Worm (Caenorhabditis elegans) whole organism, L1 larva: Measurements from ENCODE around the gene pod-1.
A peak's percentile ranks its signal among the peaks of the same experiment; 100 is the strongest.

ENCODE experiments used
- C16A3.4 ChIP-seq: fragments of 150-350 bp; optimal IDR thresholded peaks from 2 replicates; lab custom pipeline; 2014; ENCODE audit warnings: missing biosample characterization, missing genetic modification characterization
- aly-2 ChIP-seq: fragments of 150-350 bp; optimal IDR thresholded peaks from 2 replicates; lab custom pipeline; 2014; ENCODE audit warnings: missing biosample characterization, missing genetic modification characterization
- ceh-8 ChIP-seq: fragments of 200-800 bp; sonication (Bioruptor generic); optimal IDR thresholded peaks from 2 replicates; lab custom pipeline; 2018; ENCODE audit warnings: mild to moderate bottlenecking, missing genetic modification characterization, moderate library complexity, missing compliant biosample characterization
- ceh-88 ChIP-seq: fragments of 200-800 bp; sonication (Bioruptor generic); IDR thresholded peaks from 2 replicates; pipeline ENCODE4 v1.3.6; 2022; ENCODE audit warnings: missing genetic modification characterization, missing compliant biosample characterization
- ceh-90 ChIP-seq: sonication (generic microtip); optimal IDR thresholded peaks from 2 replicates; lab custom pipeline; 2016; ENCODE audit warnings: missing genetic modification characterization, missing compliant biosample characterization
- dpl-1 ChIP-seq, 3 experiments: fragments of 150-350 bp in 2 of 3; sonication (generic microtip) in 1 of 3; optimal IDR thresholded peaks; 2 replicates each; lab custom pipeline; 2014 to 2017; ENCODE audit warnings: missing biosample characterization in 3 of 3, missing genetic modification characterization in 3 of 3, missing genetic modification reagents in 3 of 3
- dsc-1 ChIP-seq: sonication (generic microtip); optimal IDR thresholded peaks from 2 replicates; lab custom pipeline; 2016; ENCODE audit warnings: mild to moderate bottlenecking, missing genetic modification characterization, missing compliant biosample characterization
- efl-1 ChIP-seq, 4 experiments: fragments of 150-350 bp; optimal IDR thresholded peaks in 3 of 4; peaks in 1 of 4; 1 replicate in 1 of 4; 2 replicates in 3 of 4; lab custom pipeline; 2014; ENCODE audit warnings: missing biosample characterization in 2 of 4, missing genetic modification characterization in 2 of 4, missing genetic modification reagents in 2 of 4
- efl-3 ChIP-seq: fragments of 200-800 bp; sonication (Bioruptor generic); optimal IDR thresholded peaks from 2 replicates; lab custom pipeline; 2018; ENCODE audit warnings: mild to moderate bottlenecking, missing genetic modification characterization, missing compliant biosample characterization
- egl-13 ChIP-seq: sonication (generic microtip); optimal IDR thresholded peaks from 2 replicates; lab custom pipeline; 2016; ENCODE audit warnings: missing genotype, missing genetic modification reagents, missing genetic modification characterization, missing compliant biosample characterization
- egl-27 ChIP-seq, 2 experiments: fragments of 150-350 bp in 1 of 2; sonication (generic microtip); optimal IDR thresholded peaks; 3 replicates each; lab custom pipeline; 2017 to 2018; ENCODE audit warnings: missing biosample characterization in 2 of 2, missing genetic modification characterization in 2 of 2, missing genetic modification reagents in 2 of 2
- elt-3 ChIP-seq, 6 experiments: fragments of 150-350 bp in 1 of 6; sonication (generic microtip); optimal IDR thresholded peaks; 2 replicates each; lab custom pipeline; 2017 to 2018; ENCODE audit warnings: missing biosample characterization in 6 of 6, missing genetic modification characterization in 6 of 6, inconsistent platforms in 1 of 6
- fkh-10 ChIP-seq: sonication (generic microtip); optimal IDR thresholded peaks from 2 replicates; lab custom pipeline; 2017; ENCODE audit warnings: missing biosample characterization, missing genetic modification reagents, missing genetic modification characterization
- hpl-2 ChIP-seq: fragments of 150-350 bp; optimal IDR thresholded peaks from 2 replicates; lab custom pipeline; 2014; ENCODE audit warnings: missing biosample characterization, missing genetic modification reagents, missing genetic modification characterization
- lin-13 ChIP-seq: fragments of 150-350 bp; optimal IDR thresholded peaks from 2 replicates; lab custom pipeline; 2014; ENCODE audit warnings: missing biosample characterization, missing genetic modification reagents, missing genetic modification characterization
- lin-15B ChIP-seq: fragments of 150-350 bp; sonication (generic microtip); optimal IDR thresholded peaks from 3 replicates; lab custom pipeline; 2014; ENCODE audit warnings: missing biosample characterization, missing genetic modification characterization
- lsy-2 ChIP-seq, 2 experiments: fragments of 150-350 bp; optimal IDR thresholded peaks; 2 replicates each; lab custom pipeline; 2014; ENCODE audit warnings: missing biosample characterization in 2 of 2, missing genetic modification characterization in 2 of 2
- mdl-1 ChIP-seq, 2 experiments: fragments of 150-350 bp; optimal IDR thresholded peaks; 2 replicates each; lab custom pipeline; 2014 to 2017; ENCODE audit warnings: missing biosample characterization in 2 of 2, missing genetic modification characterization in 2 of 2, inconsistent platforms in 1 of 2
- mef-2 ChIP-seq: fragments of 150-350 bp; optimal IDR thresholded peaks from 2 replicates; lab custom pipeline; 2014; ENCODE audit warnings: missing biosample characterization, missing genetic modification characterization
- mep-1 ChIP-seq: fragments of 150-350 bp; optimal IDR thresholded peaks from 2 replicates; lab custom pipeline; 2014; ENCODE audit warnings: missing biosample characterization, missing genetic modification characterization
- nhr-11 ChIP-seq: fragments of 150-350 bp; optimal IDR thresholded peaks from 2 replicates; lab custom pipeline; 2014; ENCODE audit warnings: missing biosample characterization, missing genetic modification characterization
- nhr-19 ChIP-seq: fragments of 200-800 bp; sonication (Bioruptor generic); conservative IDR thresholded peaks from 2 replicates; pipeline ENCODE4 v1.3.6; 2022; ENCODE audit warnings: missing genetic modification characterization, missing compliant biosample characterization
- nhr-237 ChIP-seq: fragments of 150-350 bp; optimal IDR thresholded peaks from 2 replicates; lab custom pipeline; 2014; ENCODE audit warnings: missing biosample characterization, missing genetic modification characterization
- nhr-28 ChIP-seq: fragments of 150-350 bp; optimal IDR thresholded peaks from 2 replicates; lab custom pipeline; 2014; ENCODE audit warnings: missing biosample characterization, missing genetic modification characterization
- nhr-76 ChIP-seq: sonication (generic microtip); optimal IDR thresholded peaks from 2 replicates; lab custom pipeline; 2017; ENCODE audit warnings: missing biosample characterization, missing genetic modification characterization
- nhr-84 ChIP-seq: sonication (generic microtip); optimal IDR thresholded peaks from 2 replicates; lab custom pipeline; 2017; ENCODE audit warnings: missing biosample characterization, missing genetic modification characterization
- nhr-85 ChIP-seq: sonication (generic microtip); peaks from one replicate; lab custom pipeline; 2016; ENCODE audit warnings: missing genetic modification characterization, inconsistent platforms, missing compliant biosample characterization
- nhr-90 ChIP-seq: sonication (generic microtip); optimal IDR thresholded peaks from 2 replicates; lab custom pipeline; 2016; ENCODE audit warnings: mild to moderate bottlenecking, missing genetic modification characterization, missing compliant biosample characterization; ENCODE audit not compliant: poor library complexity
- skn-1 ChIP-seq: fragments of 150-350 bp; optimal IDR thresholded peaks from 2 replicates; lab custom pipeline; 2014; ENCODE audit warnings: missing biosample characterization, missing genetic modification characterization
- sox-4 ChIP-seq: sonication (generic microtip); optimal IDR thresholded peaks from 2 replicates; lab custom pipeline; 2016; ENCODE audit warnings: missing genetic modification characterization, missing compliant biosample characterization
- sptf-1 ChIP-seq: fragments of 150-350 bp; optimal IDR thresholded peaks from 2 replicates; lab custom pipeline; 2014; ENCODE audit warnings: missing biosample characterization, missing genetic modification characterization
- sup-37 ChIP-seq: fragments of 200-800 bp; sonication (Bioruptor generic); optimal IDR thresholded peaks from 2 replicates; lab custom pipeline; 2018; ENCODE audit warnings: mild to moderate bottlenecking, missing genetic modification characterization, missing compliant biosample characterization
- unc-30 ChIP-seq: sonication (generic microtip); optimal IDR thresholded peaks from 2 replicates; lab custom pipeline; 2017; ENCODE audit warnings: missing biosample characterization, missing genetic modification characterization
- unc-98 ChIP-seq: fragments of 200-800 bp; sonication (Bioruptor generic); IDR thresholded peaks from 2 replicates; pipeline ENCODE4 v1.3.6; 2022; ENCODE audit warnings: missing genetic modification characterization, missing compliant biosample characterization
- vab-15 ChIP-seq: sonication (generic microtip); optimal IDR thresholded peaks from 2 replicates; lab custom pipeline; 2017; ENCODE audit warnings: missing genotype, mild to moderate bottlenecking, missing genetic modification characterization, missing compliant biosample characterization

pod-1 gene

ce11 chrIII:13510753-13511152 is 13.2 kb downstream of the pod-1 start:
- TF ChIP-seq nhr-90 (tag; lab: Kevin White, UChicago), result no peak
- TF ChIP-seq C16A3.4 (tag; lab: Kevin White, UChicago), result no peak
- TF ChIP-seq mdl-1 (tag; optimal IDR thresholded peaks at IDR 0.05; lab: Kevin White, UChicago), result no peak
- no peak for TF ChIP-seq nhr-28 (tag; lab: Kevin White, UChicago)
- TF ChIP-seq aly-2, result no peak
- no peak for TF ChIP-seq lin-13 (GFP tag; lab: Kevin White, UChicago)
- TF ChIP-seq nhr-19 (GFP tag; lab: Robert Waterston, UW), result no peak
- TF ChIP-seq unc-98 (GFP tag; lab: Robert Waterston, UW), result no peak
- TF ChIP-seq egl-27 (tag; optimal IDR thresholded peaks at IDR 0.05; lab: Kevin White, UChicago), result no peak
- no peak for TF ChIP-seq ceh-90 (tag; lab: Kevin White, UChicago)
- TF ChIP-seq mep-1, result no peak
- no peak for TF ChIP-seq lin-15B
- no peak for TF ChIP-seq egl-13

- no peak for TF ChIP-seq sox-4
- TF ChIP-seq unc-30, result no peak
- no peak for TF ChIP-seq skn-1 (tag; lab: Kevin White, UChicago)
- no peak for TF ChIP-seq nhr-85
- no peak for TF ChIP-seq egl-13
- no peak for TF ChIP-seq ceh-90 (tag; lab: Kevin White, UChicago)
- TF ChIP-seq vab-15 (tag; lab: Kevin White, UChicago), result no peak
- TF ChIP-seq sup-37 (GFP tag; lab: Kevin White, UChicago), result no peak
- no peak for TF ChIP-seq lsy-2 (tag; optimal IDR thresholded peaks at IDR 0.05; lab: Kevin White, UChicago)
- TF ChIP-seq nhr-237 (tag; lab: Kevin White, UChicago), result no peak
- no peak for TF ChIP-seq elt-3 (tag; optimal IDR thresholded peaks at IDR 0.05; lab: Kevin White, UChicago)
- no peak for TF ChIP-seq sptf-1
- no peak for TF ChIP-seq ceh-88
- no peak for TF ChIP-seq mef-2
- no peak for TF ChIP-seq ceh-8 (GFP tag; lab: Kevin White, UChicago)
- no peak for TF ChIP-seq nhr-84 (tag; lab: Kevin White, UChicago)
- no peak for TF ChIP-seq efl-3 (GFP tag; lab: Kevin White, UChicago)
- TF ChIP-seq lin-15B, result no peak
- TF ChIP-seq dpl-1 (GFP tag; optimal IDR thresholded peaks at IDR 0.05; lab: Kevin White, UChicago), result no peak
Measured at ce11 chrIII:13505718-13506117, 18.2 kb downstream of the pod-1 start, which contains the start of gene T28A8.3. Gene T28A8.3 (plus strand): TSS chrIII:13506018.

- TF ChIP-seq dpl-1 (GFP tag; optimal IDR thresholded peaks at IDR 0.05; lab: Kevin White, UChicago) (no peak), ceh-88 (no peak), hpl-2 (no peak), elt-3 (tag; optimal IDR thresholded peaks at IDR 0.05; lab: Kevin White, UChicago) (no peak), nhr-76 (no peak), nhr-11 (tag; lab: Kevin White, UChicago) (no peak), nhr-84 (tag; lab: Kevin White, UChicago) (no peak), nhr-28 (tag; lab: Kevin White, UChicago) (no peak), lin-13 (GFP tag; lab: Kevin White, UChicago) (no peak)
Measured at ce11 chrIII:13503379-13503778, 20.5 kb downstream of the pod-1 start, which contains the start of gene T28A8.4. Gene T28A8.4 (plus strand): TSS chrIII:13503679.

DNA sequence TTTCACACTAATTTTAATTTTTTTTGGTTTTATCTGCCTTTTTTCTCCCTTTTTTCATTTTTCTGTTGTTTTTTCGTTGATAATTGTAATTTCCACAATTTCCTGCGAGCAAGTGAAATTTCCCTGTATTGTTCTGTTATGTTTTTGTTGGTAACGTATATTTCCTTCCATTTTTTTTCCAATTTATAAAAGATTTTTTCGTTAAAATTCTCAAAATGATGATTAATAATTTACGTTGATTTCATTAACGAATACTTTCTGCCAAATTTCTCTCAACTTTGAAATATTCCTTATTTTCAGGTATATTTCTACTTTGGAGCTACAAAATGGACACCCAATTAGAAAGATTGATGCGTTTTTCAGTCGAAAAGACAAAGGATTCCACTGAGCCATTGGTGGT is 21.4 kb downstream of the pod-1 start, which contains the start of gene T28A8.8:
TSS of gene T28A8.8 (plus strand) at position 301 of the 400 bp plus-strand sequence.
- TF ChIP-seq sup-37 (GFP tag; lab: Kevin White, UChicago), result no peak
- no peak for TF ChIP-seq unc-30
- no peak for TF ChIP-seq dsc-1
- TF ChIP-seq, all 84 proteins: peak for 0

DNA sequence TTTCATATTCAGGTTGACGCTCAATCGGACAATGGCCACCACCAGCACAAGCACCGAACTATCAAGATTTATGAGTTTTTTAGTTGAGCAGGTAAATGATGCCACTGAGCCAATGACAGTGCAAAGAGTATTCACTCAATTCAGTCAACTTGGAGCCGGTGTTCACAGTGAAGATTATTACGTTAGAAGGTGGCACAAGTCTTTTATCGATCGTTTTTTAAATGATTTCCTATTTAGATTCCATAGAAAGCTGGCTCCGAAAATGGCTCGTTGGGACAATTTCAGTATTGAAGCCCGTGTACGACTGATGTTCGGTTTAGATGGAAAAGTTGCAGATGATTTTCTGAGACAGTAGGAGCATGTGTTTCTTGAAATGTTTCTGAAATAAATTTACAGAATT is 22.3 kb downstream of the pod-1 start, which contains the start of gene T28A8.5:
TSS of gene T28A8.5 (plus strand) at position 32 of the 400 bp plus-strand sequence.
- TF ChIP-seq efl-1 (optimal IDR thresholded peaks at IDR 0.05; lab: Kevin White, UChicago) (no peak), efl-1 (GFP tag; optimal IDR thresholded peaks at IDR 0.05 in 1 of 2; lab: Kevin White, UChicago) (peak in 1 of 2 experiments; percentile 84), fkh-10 (GFP tag; lab: Kevin White, UChicago) (no peak)
